Worm (Caenorhabditis elegans) whole organism, L4 larva: ENCODE results near the gene K09D9.14.

Experiments used
- ctbp-1 ChIP-seq: fragments of 200-800 bp; sonication (Bioruptor generic); IDR thresholded peaks from 2 replicates; pipeline ENCODE4 v1.3.6; 2022; ENCODE audit warnings: missing genetic modification reagents, missing genetic modification characterization, missing compliant biosample characterization
- dpl-1 ChIP-seq: fragments of 150-350 bp; optimal IDR thresholded peaks from 2 replicates; lab custom pipeline; 2014; ENCODE audit warnings: missing biosample characterization, missing genetic modification reagents, missing genetic modification characterization
- fkh-10 ChIP-seq: fragments of 150-350 bp; optimal IDR thresholded peaks from 2 replicates; lab custom pipeline; 2014; ENCODE audit warnings: missing biosample characterization, missing genetic modification reagents, missing genetic modification characterization
- nhr-28 ChIP-seq: fragments of 150-350 bp; optimal IDR thresholded peaks from 2 replicates; lab custom pipeline; 2014; ENCODE audit warnings: missing biosample characterization, missing genetic modification characterization
- nhr-77 ChIP-seq: fragments of 150-350 bp; optimal IDR thresholded peaks from 2 replicates; lab custom pipeline; 2014; ENCODE audit warnings: missing biosample characterization, missing genetic modification characterization
- tag-97 ChIP-seq: fragments of 200-800 bp; sonication (Bioruptor generic); IDR thresholded peaks from 2 replicates; pipeline ENCODE4 v1.3.6; 2022; ENCODE audit warnings: missing genetic modification characterization, missing compliant biosample characterization
- tra-1 ChIP-seq: fragments of 200-800 bp; sonication (Bioruptor generic); IDR thresholded peaks from 2 replicates; pipeline ENCODE4 v1.3.6; 2022; ENCODE audit warnings: missing genetic modification reagents, missing genetic modification characterization, missing compliant biosample characterization
- unc-62 ChIP-seq, 3 experiments: fragments of 150-350 bp in 1 of 3; sonication (generic microtip); optimal IDR thresholded peaks in 2 of 3; peaks in 1 of 3; 1 replicate in 1 of 3; 2 replicates in 2 of 3; lab custom pipeline; 2014 to 2017; ENCODE audit warnings: missing biosample characterization in 3 of 3, missing genetic modification characterization in 3 of 3, missing genetic modification reagents in 3 of 3, missing genotype in 1 of 3

- TF ChIP-seq ctbp-1 (GFP tag; lab: Robert Waterston, UW) (no peak), nhr-77 (tag; lab: Kevin White, UChicago) (no peak), nhr-28 (tag; lab: Kevin White, UChicago) (no peak), tra-1 (GFP tag; lab: Robert Waterston, UW) (no peak), unc-62 (GFP tag; optimal IDR thresholded peaks at IDR 0.05 in 1 of 2; lab: Kevin White, UChicago) (no peak), unc-62 (tag; optimal IDR thresholded peaks at IDR 0.05; lab: Kevin White, UChicago) (no peak), fkh-10 (GFP tag; lab: Kevin White, UChicago) (no peak), tag-97 (GFP tag; lab: Robert Waterston, UW) (no peak), dpl-1 (no peak)
Measured at ce11 chrV:4010170-4010569, 11.5 kb downstream of the K09D9.14 start, which contains the start of gene srh-4.
